Worm (Caenorhabditis elegans) whole organism, L1 larva: ENCODE results near the gene nep-11.

Experiments used
- C34B4.2 ChIP-seq: sonication (generic microtip); optimal IDR thresholded peaks from 2 replicates; lab custom pipeline; 2017; ENCODE audit warnings: mild to moderate bottlenecking, missing genetic modification characterization, missing compliant biosample characterization
- F16B12.6 ChIP-seq: fragments of 150-350 bp; optimal IDR thresholded peaks from 2 replicates; lab custom pipeline; 2014; ENCODE audit warnings: missing biosample characterization, missing genetic modification characterization
- Y116A8C.19 ChIP-seq: sonication (generic microtip); optimal IDR thresholded peaks from 2 replicates; lab custom pipeline; 2016; ENCODE audit warnings: missing compliant biosample characterization, missing genetic modification characterization, borderline replicate concordance
- aha-1 ChIP-seq: fragments of 150-350 bp; optimal IDR thresholded peaks from 2 replicates; lab custom pipeline; 2014; ENCODE audit warnings: missing biosample characterization, missing genetic modification characterization
- aly-2 ChIP-seq: fragments of 150-350 bp; optimal IDR thresholded peaks from 2 replicates; lab custom pipeline; 2014; ENCODE audit warnings: missing biosample characterization, missing genetic modification characterization
- ama-1 ChIP-seq: fragments of 150-350 bp; optimal IDR thresholded peaks from 2 replicates; lab custom pipeline; 2014
- ceh-63 ChIP-seq: fragments of 200-800 bp; sonication (Bioruptor generic); optimal IDR thresholded peaks from 2 replicates; lab custom pipeline; 2018; ENCODE audit warnings: mild to moderate bottlenecking, missing genetic modification characterization, missing compliant biosample characterization
- ceh-8 ChIP-seq: fragments of 200-800 bp; sonication (Bioruptor generic); optimal IDR thresholded peaks from 2 replicates; lab custom pipeline; 2018; ENCODE audit warnings: mild to moderate bottlenecking, missing genetic modification characterization, moderate library complexity, missing compliant biosample characterization
- ceh-82 ChIP-seq, 3 experiments: fragments of 150-350 bp in 1 of 3; sonication (generic microtip) in 2 of 3; optimal IDR thresholded peaks; 2 replicates each; lab custom pipeline; 2014 to 2017; ENCODE audit warnings: missing biosample characterization in 3 of 3, missing genetic modification characterization in 3 of 3
- ces-1 ChIP-seq: fragments of 150-350 bp; optimal IDR thresholded peaks from 2 replicates; lab custom pipeline; 2014; ENCODE audit warnings: missing biosample characterization, missing genetic modification reagents, missing genetic modification characterization
- dsc-1 ChIP-seq: sonication (generic microtip); optimal IDR thresholded peaks from 2 replicates; lab custom pipeline; 2016; ENCODE audit warnings: mild to moderate bottlenecking, missing genetic modification characterization, missing compliant biosample characterization
- efl-1 ChIP-seq, 4 experiments: fragments of 150-350 bp; optimal IDR thresholded peaks in 3 of 4; peaks in 1 of 4; 1 replicate in 1 of 4; 2 replicates in 3 of 4; lab custom pipeline; 2014; ENCODE audit warnings: missing biosample characterization in 2 of 4, missing genetic modification characterization in 2 of 4, missing genetic modification reagents in 2 of 4
- ets-5 ChIP-seq: fragments of 200-800 bp; sonication (Bioruptor generic); IDR thresholded peaks from 2 replicates; pipeline ENCODE4 v1.3.6; 2022; ENCODE audit warnings: missing genetic modification characterization, missing compliant biosample characterization
- fkh-10 ChIP-seq: sonication (generic microtip); optimal IDR thresholded peaks from 2 replicates; lab custom pipeline; 2017; ENCODE audit warnings: missing biosample characterization, missing genetic modification reagents, missing genetic modification characterization
- fkh-8 ChIP-seq: sonication (generic microtip); optimal IDR thresholded peaks from 2 replicates; lab custom pipeline; 2016; ENCODE audit warnings: mild to moderate bottlenecking, missing genetic modification characterization, missing compliant biosample characterization
- fos-1 ChIP-seq: fragments of 150-350 bp; optimal IDR thresholded peaks from 2 replicates; lab custom pipeline; 2014; ENCODE audit warnings: missing biosample characterization, missing genetic modification characterization
- grh-1 ChIP-seq: fragments of 200-800 bp; sonication (Bioruptor generic); IDR thresholded peaks from 2 replicates; pipeline ENCODE4 v1.3.6; 2022; ENCODE audit warnings: missing genetic modification reagents, missing genetic modification characterization, missing compliant biosample characterization
- hpl-2 ChIP-seq: fragments of 150-350 bp; optimal IDR thresholded peaks from 2 replicates; lab custom pipeline; 2014; ENCODE audit warnings: missing biosample characterization, missing genetic modification reagents, missing genetic modification characterization
- isw-1 ChIP-seq: fragments of 200-800 bp; sonication (Bioruptor generic); IDR thresholded peaks from 2 replicates; pipeline ENCODE4 v1.3.6; 2022; ENCODE audit warnings: missing genetic modification characterization, missing compliant biosample characterization
- lin-13 ChIP-seq: fragments of 150-350 bp; optimal IDR thresholded peaks from 2 replicates; lab custom pipeline; 2014; ENCODE audit warnings: missing biosample characterization, missing genetic modification reagents, missing genetic modification characterization
- lin-39 ChIP-seq: fragments of 150-350 bp; optimal IDR thresholded peaks from 2 replicates; lab custom pipeline; 2014; ENCODE audit warnings: missing biosample characterization, missing genetic modification reagents, missing genetic modification characterization
- nhr-11 ChIP-seq: fragments of 150-350 bp; optimal IDR thresholded peaks from 2 replicates; lab custom pipeline; 2014; ENCODE audit warnings: missing biosample characterization, missing genetic modification characterization
- nhr-12 ChIP-seq: sonication (generic microtip); optimal IDR thresholded peaks from 2 replicates; lab custom pipeline; 2017; ENCODE audit warnings: missing biosample characterization, missing genetic modification characterization
- nhr-237 ChIP-seq: fragments of 150-350 bp; optimal IDR thresholded peaks from 2 replicates; lab custom pipeline; 2014; ENCODE audit warnings: missing biosample characterization, missing genetic modification characterization
- nhr-47 ChIP-seq: sonication (generic microtip); optimal IDR thresholded peaks from 2 replicates; lab custom pipeline; 2016; ENCODE audit warnings: mild to moderate bottlenecking, missing genetic modification characterization, moderate library complexity, missing compliant biosample characterization
- nhr-71 ChIP-seq: sonication (generic microtip); optimal IDR thresholded peaks from 2 replicates; lab custom pipeline; 2016; ENCODE audit warnings: mild to moderate bottlenecking, missing genetic modification characterization, moderate library complexity, missing compliant biosample characterization
- pag-3 ChIP-seq: sonication (generic microtip); optimal IDR thresholded peaks from 2 replicates; lab custom pipeline; 2017; ENCODE audit warnings: missing genetic modification characterization, mild to moderate bottlenecking, missing compliant biosample characterization, antibody characterized with exemption, borderline replicate concordance; ENCODE audit not compliant: insufficient read depth
- rnt-1 ChIP-seq: sonication (generic microtip); optimal IDR thresholded peaks from 2 replicates; lab custom pipeline; 2016; ENCODE audit warnings: mild to moderate bottlenecking, missing genetic modification characterization, moderate library complexity, missing compliant biosample characterization
- skn-1 ChIP-seq: fragments of 150-350 bp; optimal IDR thresholded peaks from 2 replicates; lab custom pipeline; 2014; ENCODE audit warnings: missing biosample characterization, missing genetic modification characterization
- snpc-4 ChIP-seq: fragments of 150-350 bp; optimal IDR thresholded peaks from 2 replicates; lab custom pipeline; 2014; ENCODE audit warnings: missing biosample characterization, missing genetic modification characterization
- snu-23 ChIP-seq: sonication (generic microtip); optimal IDR thresholded peaks from 2 replicates; lab custom pipeline; 2016; ENCODE audit warnings: missing genetic modification characterization, missing compliant biosample characterization
- sup-37 ChIP-seq: fragments of 200-800 bp; sonication (Bioruptor generic); optimal IDR thresholded peaks from 2 replicates; lab custom pipeline; 2018; ENCODE audit warnings: mild to moderate bottlenecking, missing genetic modification characterization, missing compliant biosample characterization
- swsn-7 ChIP-seq: sonication (generic microtip); optimal IDR thresholded peaks from 2 replicates; lab custom pipeline; 2016; ENCODE audit warnings: missing genetic modification characterization, missing compliant biosample characterization
- tbx-2 ChIP-seq: sonication (generic microtip); optimal IDR thresholded peaks from 2 replicates; lab custom pipeline; 2016; ENCODE audit warnings: missing genetic modification characterization, missing compliant biosample characterization
- unc-62 ChIP-seq: fragments of 150-350 bp; optimal IDR thresholded peaks from 2 replicates; lab custom pipeline; 2014; ENCODE audit warnings: missing biosample characterization, missing genetic modification reagents, missing genetic modification characterization
- unc-98 ChIP-seq: fragments of 200-800 bp; sonication (Bioruptor generic); IDR thresholded peaks from 2 replicates; pipeline ENCODE4 v1.3.6; 2022; ENCODE audit warnings: missing genetic modification characterization, missing compliant biosample characterization
- zag-1 ChIP-seq: fragments of 150-350 bp; optimal IDR thresholded peaks from 2 replicates; lab custom pipeline; 2014; ENCODE audit warnings: missing biosample characterization, missing genetic modification characterization

The nep-11 gene

ce11 chrII:3425433-3425832 is at the start of gene nep-11:
nep-11 (minus strand) TSS chrII:3425533.
- TF ChIP-seq ces-1 (GFP tag; lab: Kevin White, UChicago) = no peak
- TF ChIP-seq, all 84 proteins: peak for 0

- TF ChIP-seq zag-1 = no peak
- TF ChIP-seq sup-37 = no peak
- TF ChIP-seq ceh-82 (tag; optimal IDR thresholded peaks at IDR 0.05; lab: Kevin White, UChicago) = no peak
These were observed 48.4 kb upstream of the nep-11 start, which contains the start of gene sdz-32 for ce11 chrII:3473744-3474143. sdz-32 (plus strand) TSS chrII:3474044.

ce11 chrII:3472817-3473216 is 47.5 kb upstream of the nep-11 start, which contains the start of gene Y49F6B.6:
Y49F6B.6 (plus strand) TSS chrII:3473117.
- no peak for TF ChIP-seq swsn-7 (tag; lab: Kevin White, UChicago)
- no peak for TF ChIP-seq nhr-11 (tag; lab: Kevin White, UChicago)
- no peak for TF ChIP-seq unc-62 (GFP tag; lab: Kevin White, UChicago)
- TF ChIP-seq ama-1 (lab: Kevin White, UChicago) = no peak
- TF ChIP-seq fkh-10 (GFP tag; lab: Kevin White, UChicago) = no peak
- no peak for TF ChIP-seq ets-5 (GFP tag; lab: Robert Waterston, UW)
- no peak for TF ChIP-seq skn-1 (tag; lab: Kevin White, UChicago)
- no peak for TF ChIP-seq zag-1
- TF ChIP-seq fos-1 (tag; lab: Kevin White, UChicago) = no peak
- TF ChIP-seq grh-1 (GFP tag; lab: Robert Waterston, UW) = no peak
- no peak for TF ChIP-seq lin-13 (GFP tag; lab: Kevin White, UChicago)
- no peak for TF ChIP-seq unc-98 (GFP tag; lab: Robert Waterston, UW)
- TF ChIP-seq dsc-1 (tag; lab: Kevin White, UChicago) = no peak
- no peak for TF ChIP-seq rnt-1 (tag; lab: Kevin White, UChicago)
- no peak for TF ChIP-seq nhr-237 (tag; lab: Kevin White, UChicago)
- TF ChIP-seq aly-2 = no peak

- TF ChIP-seq pag-3 (tag; lab: Kevin White, UChicago) (no peak), nhr-12 (tag; lab: Kevin White, UChicago) (no peak), efl-1 (optimal IDR thresholded peaks at IDR 0.05; lab: Kevin White, UChicago) (no peak), efl-1 (GFP tag; optimal IDR thresholded peaks at IDR 0.05 in 1 of 2; lab: Kevin White, UChicago) (no peak), ceh-8 (GFP tag; lab: Kevin White, UChicago) (no peak), tbx-2 (no peak), F16B12.6 (tag; lab: Kevin White, UChicago) (no peak), swsn-7 (tag; lab: Kevin White, UChicago) (no peak), fkh-8 (tag; lab: Kevin White, UChicago) (no peak), lin-39 (tag; lab: Kevin White, UChicago) (no peak), snpc-4 (no peak), isw-1 (GFP tag; lab: Robert Waterston, UW) (no peak), Y116A8C.19 (tag; lab: Kevin White, UChicago) (no peak), nhr-47 (tag; lab: Kevin White, UChicago) (no peak), grh-1 (GFP tag; lab: Robert Waterston, UW) (no peak), nhr-71 (tag; lab: Kevin White, UChicago) (no peak), C34B4.2 (tag; lab: Kevin White, UChicago) (no peak), snu-23 (GFP tag; lab: Kevin White, UChicago) (no peak), hpl-2 (GFP tag; lab: Kevin White, UChicago) (no peak), aha-1 (tag; lab: Kevin White, UChicago) (no peak), ceh-63 (no peak)
These were observed 47.0 kb upstream of the nep-11 start, which contains the start of gene Y49F6B.12 for ce11 chrII:3472316-3472715. Y49F6B.12 (minus strand) TSS chrII:3472416.
